Worm (Caenorhabditis elegans) whole organism, L4 larva: ENCODE measurements around the gene clec-78.
A peak's percentile ranks its signal among the peaks of the same experiment; 100 is the strongest.

Experiments
- D1046.2 ChIP-seq: fragments of 200-800 bp; sonication (Bioruptor generic); IDR thresholded peaks from 2 replicates; pipeline ENCODE4 v1.3.6; 2022; ENCODE audit warnings: missing genetic modification characterization, missing compliant biosample characterization
- F37D6.2 ChIP-seq: sonication (generic microtip); optimal IDR thresholded peaks from 2 replicates; lab custom pipeline; 2016; ENCODE audit warnings: mild to moderate bottlenecking, missing genetic modification characterization, missing compliant biosample characterization
- R02D3.7 ChIP-seq: fragments of 150-350 bp; sonication (generic microtip); optimal IDR thresholded peaks from 3 replicates; lab custom pipeline; 2014; ENCODE audit warnings: missing biosample characterization, missing genetic modification characterization
- T20F7.1 ChIP-seq: fragments of 200-800 bp; sonication (Bioruptor generic); optimal IDR thresholded peaks from 2 replicates; lab custom pipeline; 2018; ENCODE audit warnings: mild to moderate bottlenecking, missing genetic modification characterization, missing compliant biosample characterization
- ZK337.2 ChIP-seq: fragments of 200-800 bp; sonication (Bioruptor generic); IDR thresholded peaks from 2 replicates; pipeline ENCODE4 v1.3.6; 2022; ENCODE audit warnings: missing genetic modification reagents, missing genetic modification characterization, missing compliant biosample characterization
- aha-1 ChIP-seq: fragments of 150-350 bp; peaks from one replicate; lab custom pipeline; 2014; ENCODE audit warnings: missing biosample characterization, missing genetic modification characterization
- aly-2 ChIP-seq: sonication (generic microtip); optimal IDR thresholded peaks from 2 replicates; lab custom pipeline; 2018; ENCODE audit warnings: missing biosample characterization, missing genetic modification characterization
- ceh-32 ChIP-seq: sonication (generic microtip); optimal IDR thresholded peaks from 2 replicates; lab custom pipeline; 2016; ENCODE audit warnings: mild to moderate bottlenecking, missing genetic modification characterization, missing compliant biosample characterization; ENCODE audit not compliant: poor library complexity
- daf-19 ChIP-seq: fragments of 200-800 bp; sonication (Bioruptor generic); conservative IDR thresholded peaks from 2 replicates; pipeline ENCODE4 v1.3.6; 2022; ENCODE audit warnings: missing genetic modification characterization, missing compliant biosample characterization
- daf-8 ChIP-seq: fragments of 200-800 bp; sonication (Bioruptor generic); IDR thresholded peaks from 2 replicates; pipeline ENCODE4 v1.3.6; 2022; ENCODE audit warnings: missing genetic modification characterization, missing compliant biosample characterization
- dmd-6 ChIP-seq: fragments of 200-800 bp; sonication (Bioruptor generic); IDR thresholded peaks from 2 replicates; pipeline ENCODE4 v1.3.6; 2022; ENCODE audit warnings: missing genetic modification reagents, missing genetic modification characterization, missing compliant biosample characterization
- dmd-8 ChIP-seq: fragments of 200-800 bp; sonication (Bioruptor generic); IDR thresholded peaks from 2 replicates; pipeline ENCODE4 v1.3.6; 2022; ENCODE audit warnings: missing genetic modification characterization, missing compliant biosample characterization
- dmd-9 ChIP-seq: fragments of 200-800 bp; sonication (Bioruptor generic); IDR thresholded peaks from 2 replicates; pipeline ENCODE4 v1.3.6; 2022; ENCODE audit warnings: missing genetic modification reagents, missing genetic modification characterization, missing compliant biosample characterization
- dpl-1 ChIP-seq: fragments of 150-350 bp; optimal IDR thresholded peaks from 2 replicates; lab custom pipeline; 2014; ENCODE audit warnings: missing biosample characterization, missing genetic modification reagents, missing genetic modification characterization
- dve-1 ChIP-seq: sonication (generic microtip); optimal IDR thresholded peaks from 2 replicates; lab custom pipeline; 2017; ENCODE audit warnings: antibody characterized with exemption, mild to moderate bottlenecking, missing genetic modification characterization, missing compliant biosample characterization; ENCODE audit not compliant: insufficient read depth
- hif-1 ChIP-seq, 2 experiments: sonication (generic microtip); optimal IDR thresholded peaks; 2 replicates each; lab custom pipeline; 2016 to 2017; ENCODE audit warnings: missing compliant biosample characterization in 2 of 2, missing genetic modification characterization in 2 of 2, missing genetic modification reagents in 2 of 2, missing genotype in 2 of 2, mild to moderate bottlenecking in 1 of 2
- hlh-11 ChIP-seq: fragments of 200-800 bp; sonication (Bioruptor generic); optimal IDR thresholded peaks from 2 replicates; lab custom pipeline; 2018; ENCODE audit warnings: mild to moderate bottlenecking, missing genetic modification characterization, missing compliant biosample characterization
- hmg-1.1 ChIP-seq: fragments of 200-800 bp; sonication (Bioruptor generic); IDR thresholded peaks from 2 replicates; pipeline ENCODE4 v1.3.6; 2022; ENCODE audit warnings: missing genetic modification reagents, missing genetic modification characterization, missing compliant biosample characterization
- jun-1 ChIP-seq: fragments of 150-350 bp; optimal IDR thresholded peaks from 2 replicates; lab custom pipeline; 2014; ENCODE audit warnings: missing biosample characterization, missing genetic modification reagents, missing genetic modification characterization
- lim-7 ChIP-seq: fragments of 200-800 bp; sonication (Bioruptor generic); IDR thresholded peaks from 2 replicates; pipeline ENCODE4 v1.3.6; 2022; ENCODE audit warnings: missing genetic modification characterization, missing compliant biosample characterization
- lin-38 ChIP-seq: fragments of 200-800 bp; sonication (Bioruptor generic); IDR thresholded peaks from 2 replicates; pipeline ENCODE4 v1.3.6; 2022; ENCODE audit warnings: missing genetic modification reagents, missing genetic modification characterization, missing compliant biosample characterization
- lsy-2 ChIP-seq, 2 experiments: fragments of 150-350 bp in 1 of 2; sonication (generic microtip) in 1 of 2; optimal IDR thresholded peaks; 2 replicates each; lab custom pipeline; 2014 to 2017; ENCODE audit warnings: missing biosample characterization in 2 of 2, missing genetic modification characterization in 2 of 2
- mdl-1 ChIP-seq, 2 experiments: fragments of 150-350 bp in 1 of 2; sonication (generic microtip) in 1 of 2; optimal IDR thresholded peaks; 2 replicates each; lab custom pipeline; 2014 to 2017; ENCODE audit warnings: missing biosample characterization in 2 of 2, missing genetic modification characterization in 2 of 2
- mep-1 ChIP-seq: fragments of 150-350 bp; sonication (generic microtip); optimal IDR thresholded peaks from 3 replicates; lab custom pipeline; 2014; ENCODE audit warnings: missing biosample characterization, missing genetic modification characterization
- mes-2 ChIP-seq: sonication (generic microtip); optimal IDR thresholded peaks from 2 replicates; lab custom pipeline; 2016; ENCODE audit warnings: missing genotype, mild to moderate bottlenecking, missing genetic modification characterization, missing compliant biosample characterization; ENCODE audit not compliant: poor library complexity, severe bottlenecking
- mxl-3 ChIP-seq: fragments of 200-800 bp; sonication (Bioruptor generic); optimal IDR thresholded peaks from 2 replicates; lab custom pipeline; 2018; ENCODE audit warnings: mild to moderate bottlenecking, missing genetic modification characterization, missing compliant biosample characterization
- nhr-10 ChIP-seq: fragments of 150-350 bp; optimal IDR thresholded peaks from 2 replicates; lab custom pipeline; 2014; ENCODE audit warnings: missing biosample characterization, missing genetic modification characterization
- nhr-237 ChIP-seq: sonication (generic microtip); optimal IDR thresholded peaks from 2 replicates; lab custom pipeline; 2017; ENCODE audit warnings: missing biosample characterization, missing genetic modification characterization
- nhr-28 ChIP-seq: fragments of 150-350 bp; optimal IDR thresholded peaks from 2 replicates; lab custom pipeline; 2014; ENCODE audit warnings: missing biosample characterization, missing genetic modification characterization
- nhr-41 ChIP-seq: fragments of 200-800 bp; sonication (Bioruptor generic); IDR thresholded peaks from 2 replicates; pipeline ENCODE4 v1.3.6; 2022; ENCODE audit warnings: missing genetic modification reagents, missing genetic modification characterization, missing compliant biosample characterization
- pha-4 ChIP-seq, 2 experiments: fragments of 150-350 bp in 1 of 2; fragments of 200-800 bp in 1 of 2; sonication (Bioruptor generic) in 1 of 2; IDR thresholded peaks in 1 of 2; optimal IDR thresholded peaks in 1 of 2; 2 replicates each; pipeline versions ENCODE4 v1.3.6 to Lab custom; 2014 to 2022; ENCODE audit warnings: missing genetic modification characterization in 2 of 2, missing genetic modification reagents in 2 of 2, missing biosample characterization in 1 of 2, missing compliant biosample characterization in 1 of 2
- pqm-1 ChIP-seq: sonication (generic microtip); optimal IDR thresholded peaks from 2 replicates; lab custom pipeline; 2017; ENCODE audit warnings: missing biosample characterization, missing genetic modification characterization
- rbr-2 ChIP-seq: sonication (generic microtip); optimal IDR thresholded peaks from 2 replicates; lab custom pipeline; 2016; ENCODE audit warnings: missing genotype, missing genetic modification characterization, missing compliant biosample characterization
- sdz-12 ChIP-seq: fragments of 200-800 bp; sonication (Bioruptor generic); optimal IDR thresholded peaks from 2 replicates; lab custom pipeline; 2018; ENCODE audit warnings: mild to moderate bottlenecking, missing genetic modification characterization, missing compliant biosample characterization
- set-16 ChIP-seq: fragments of 200-800 bp; sonication (Bioruptor generic); IDR thresholded peaks from 2 replicates; pipeline ENCODE4 v1.3.6; 2022; ENCODE audit warnings: missing genetic modification reagents, missing genetic modification characterization, missing compliant biosample characterization
- skn-1 ChIP-seq: fragments of 150-350 bp; optimal IDR thresholded peaks from 2 replicates; lab custom pipeline; 2014; ENCODE audit warnings: missing biosample characterization, missing genetic modification characterization
- snpc-1.2 ChIP-seq: fragments of 200-800 bp; sonication (Bioruptor generic); IDR thresholded peaks from 2 replicates; pipeline ENCODE4 v1.3.6; 2022; ENCODE audit warnings: missing genetic modification reagents, missing genetic modification characterization, missing compliant biosample characterization
- snpc-4 ChIP-seq: fragments of 150-350 bp; optimal IDR thresholded peaks from 2 replicates; lab custom pipeline; 2014; ENCODE audit warnings: missing biosample characterization, missing genetic modification characterization
- spr-3 ChIP-seq: fragments of 200-800 bp; sonication (Bioruptor generic); optimal IDR thresholded peaks from 2 replicates; lab custom pipeline; 2018; ENCODE audit warnings: mild to moderate bottlenecking, missing genetic modification characterization, missing compliant biosample characterization
- unc-130 ChIP-seq: sonication (generic microtip); optimal IDR thresholded peaks from 2 replicates; lab custom pipeline; 2016; ENCODE audit warnings: missing genetic modification reagents, missing genetic modification characterization, missing compliant biosample characterization
- unc-39 ChIP-seq: sonication (generic microtip); optimal IDR thresholded peaks from 2 replicates; lab custom pipeline; 2017; ENCODE audit warnings: missing biosample characterization, missing genetic modification characterization
- unc-62 ChIP-seq, 3 experiments: fragments of 150-350 bp in 1 of 3; sonication (generic microtip); optimal IDR thresholded peaks in 2 of 3; peaks in 1 of 3; 1 replicate in 1 of 3; 2 replicates in 2 of 3; lab custom pipeline; 2014 to 2017; ENCODE audit warnings: missing biosample characterization in 3 of 3, missing genetic modification characterization in 3 of 3, missing genetic modification reagents in 3 of 3, missing genotype in 1 of 3
- vab-7 ChIP-seq: fragments of 200-800 bp; sonication (Bioruptor generic); IDR thresholded peaks from 2 replicates; pipeline ENCODE4 v1.3.6; 2022; ENCODE audit warnings: missing genetic modification reagents, missing genetic modification characterization, missing compliant biosample characterization
- zfp-2 ChIP-seq: sonication (generic microtip); optimal IDR thresholded peaks from 2 replicates; lab custom pipeline; 2016; ENCODE audit warnings: mild to moderate bottlenecking, missing genetic modification characterization, missing compliant biosample characterization
- zfp-3 ChIP-seq: fragments of 200-800 bp; sonication (Bioruptor generic); conservative IDR thresholded peaks from 2 replicates; pipeline ENCODE4 v1.3.6; 2022; ENCODE audit warnings: missing genetic modification reagents, missing genetic modification characterization, missing compliant biosample characterization
- ztf-11 ChIP-seq: fragments of 150-350 bp; optimal IDR thresholded peaks from 2 replicates; lab custom pipeline; 2014; ENCODE audit warnings: missing biosample characterization, missing genetic modification characterization

The clec-78 gene

ce11 chrIV:4025923-4026322 is 37.0 kb downstream of the clec-78 start (continued):
- peak; percentile 82 for TF ChIP-seq mep-1 (tag; lab: Kevin White, UChicago)
- peak; percentile 85 for TF ChIP-seq set-16
- TF ChIP-seq snpc-1.2: no peak
- TF ChIP-seq mdl-1 (tag; optimal IDR thresholded peaks at IDR 0.05; lab: Kevin White, UChicago): peak; percentile 94 to 97
- TF ChIP-seq hmg-1.1: peak; percentile 54; the same call in 1 of the 2 replicates
- no peak for TF ChIP-seq daf-19
- peak; percentile 95 to 100 for TF ChIP-seq hif-1 (tag; optimal IDR thresholded peaks at IDR 0.05; lab: Kevin White, UChicago)
- TF ChIP-seq rbr-2: peak; percentile 58
- peak in 1 of 2 experiments; percentile 53 for TF ChIP-seq lsy-2 (tag; optimal IDR thresholded peaks at IDR 0.05; lab: Kevin White, UChicago)
- TF ChIP-seq hlh-11 (tag; lab: Kevin White, UChicago): peak; percentile 96
- no peak for TF ChIP-seq T20F7.1 (GFP tag; lab: Kevin White, UChicago)
- no peak for TF ChIP-seq zfp-2 (tag; lab: Kevin White, UChicago)
- peak; percentile 14 for TF ChIP-seq F37D6.2 (tag; lab: Kevin White, UChicago)
- TF ChIP-seq mxl-3 (GFP tag; lab: Kevin White, UChicago): peak; percentile 18
- TF ChIP-seq lin-38 (GFP tag; lab: Robert Waterston, UW): peak; percentile 22; the same call in 1 of the 2 replicates

- no peak for TF ChIP-seq nhr-10 (tag; lab: Kevin White, UChicago)
- peak; percentile 82 for TF ChIP-seq nhr-28 (tag; lab: Kevin White, UChicago)
- TF ChIP-seq aly-2 (tag; lab: Kevin White, UChicago): no peak
- peak; percentile 54 for TF ChIP-seq hlh-11 (tag; lab: Kevin White, UChicago)
- no peak for TF ChIP-seq nhr-41
- TF ChIP-seq ztf-11: no peak
- no peak for TF ChIP-seq ZK337.2 (GFP tag; lab: Robert Waterston, UW)
- TF ChIP-seq daf-8 (GFP tag; lab: Robert Waterston, UW): no peak
- TF ChIP-seq pqm-1 (tag; lab: Kevin White, UChicago): no peak
- TF ChIP-seq zfp-3 (GFP tag; lab: Robert Waterston, UW): no peak
- TF ChIP-seq mxl-3 (GFP tag; lab: Kevin White, UChicago): no peak
- TF ChIP-seq skn-1 (tag; lab: Kevin White, UChicago): no peak
- no peak for TF ChIP-seq nhr-237 (tag; lab: Kevin White, UChicago)
- no peak for TF ChIP-seq lim-7 (GFP tag; lab: Robert Waterston, UW)
- no peak for TF ChIP-seq unc-130
- TF ChIP-seq dve-1 (tag; lab: Kevin White, UChicago): peak; percentile 45
- TF ChIP-seq unc-39 (tag; lab: Kevin White, UChicago): no peak
- peak; percentile 75 for TF ChIP-seq dmd-6
- TF ChIP-seq daf-19: no peak
- no peak for TF ChIP-seq dmd-8 (GFP tag; lab: Robert Waterston, UW)
- TF ChIP-seq R02D3.7 (tag; lab: Kevin White, UChicago): no peak
- TF ChIP-seq snpc-4 (tag; lab: Kevin White, UChicago): no peak
- TF ChIP-seq mep-1 (tag; lab: Kevin White, UChicago): no peak
- peak in 1 of 2 experiments; percentile 3 for TF ChIP-seq unc-62 (GFP tag; optimal IDR thresholded peaks at IDR 0.05 in 1 of 2; lab: Kevin White, UChicago)
- no peak for TF ChIP-seq unc-62 (tag; optimal IDR thresholded peaks at IDR 0.05; lab: Kevin White, UChicago)
- TF ChIP-seq D1046.2 (GFP tag; lab: Robert Waterston, UW): no peak
- TF ChIP-seq set-16: no peak
- TF ChIP-seq pha-4 (GFP tag; IDR thresholded peaks at IDR 0.05; lab: Robert Waterston, UW): no peak
- no peak for TF ChIP-seq pha-4 (tag; optimal IDR thresholded peaks at IDR 0.05; lab: Kevin White, UChicago)
- TF ChIP-seq jun-1: no peak
- TF ChIP-seq mes-2 (tag; lab: Kevin White, UChicago): peak; percentile 13
- TF ChIP-seq dmd-9 (GFP tag; lab: Robert Waterston, UW): no peak
- peak; percentile 90 for TF ChIP-seq aha-1 (tag; lab: Kevin White, UChicago)
- TF ChIP-seq spr-3 (GFP tag; lab: Kevin White, UChicago): no peak
- TF ChIP-seq vab-7 (GFP tag; lab: Robert Waterston, UW): no peak
- no peak for TF ChIP-seq dpl-1 (GFP tag; lab: Kevin White, UChicago)
- TF ChIP-seq lin-38 (GFP tag; lab: Robert Waterston, UW): no peak
- no peak for TF ChIP-seq ceh-32 (tag; lab: Kevin White, UChicago)
- no peak for TF ChIP-seq sdz-12
These were observed 38.4 kb downstream of the clec-78 start for ce11 chrIV:4027106-4027888.
